Worm (Caenorhabditis elegans) whole organism, L4 larva: ENCODE data around the gene F17A9.4.

Experiments used
- F26F4.8 ChIP-seq: fragments of 200-800 bp; sonication (Bioruptor generic); conservative IDR thresholded peaks from 2 replicates; pipeline ENCODE4 v1.3.6; 2022; ENCODE audit warnings: missing genetic modification characterization, missing compliant biosample characterization
- T26A8.4 ChIP-seq: fragments of 200-800 bp; sonication (Bioruptor generic); IDR thresholded peaks from 2 replicates; pipeline ENCODE4 v1.3.6; 2022; ENCODE audit warnings: missing genetic modification characterization, missing compliant biosample characterization
- Y105C5A.15 ChIP-seq: fragments of 200-800 bp; sonication (Bioruptor generic); IDR thresholded peaks from 2 replicates; pipeline ENCODE4 v1.3.6; 2022; ENCODE audit warnings: missing genetic modification characterization, missing compliant biosample characterization
- Y75B8A.6 ChIP-seq: fragments of 200-800 bp; sonication (Bioruptor generic); IDR thresholded peaks from 2 replicates; pipeline ENCODE4 v1.3.6; 2022; ENCODE audit warnings: missing genetic modification reagents, missing genetic modification characterization, missing compliant biosample characterization
- aly-2 ChIP-seq: sonication (generic microtip); optimal IDR thresholded peaks from 2 replicates; lab custom pipeline; 2018; ENCODE audit warnings: missing biosample characterization, missing genetic modification characterization
- ama-1 ChIP-seq: fragments of 150-350 bp; optimal IDR thresholded peaks from 2 replicates; lab custom pipeline; 2014; ENCODE audit warnings: inconsistent platforms, mixed read lengths
- ceh-20 ChIP-seq: fragments of 200-800 bp; sonication (Bioruptor generic); IDR thresholded peaks from 2 replicates; pipeline ENCODE4 v1.3.6; 2022; ENCODE audit warnings: missing genetic modification reagents, missing genetic modification characterization, missing compliant biosample characterization
- ceh-28 ChIP-seq: fragments of 150-350 bp; optimal IDR thresholded peaks from 2 replicates; lab custom pipeline; 2014; ENCODE audit warnings: missing biosample characterization, missing genetic modification reagents, missing genetic modification characterization
- ces-1 ChIP-seq: fragments of 150-350 bp; sonication (generic microtip); optimal IDR thresholded peaks from 4 replicates; lab custom pipeline; 2014; ENCODE audit warnings: missing biosample characterization, missing genetic modification reagents, missing genetic modification characterization
- ctbp-1 ChIP-seq: fragments of 200-800 bp; sonication (Bioruptor generic); IDR thresholded peaks from 2 replicates; pipeline ENCODE4 v1.3.6; 2022; ENCODE audit warnings: missing genetic modification reagents, missing genetic modification characterization, missing compliant biosample characterization
- daf-16 ChIP-seq, 3 experiments: sonication (generic microtip); optimal IDR thresholded peaks; 2 replicates each; lab custom pipeline; 2016 to 2017; ENCODE audit warnings: missing genetic modification characterization in 3 of 3, missing genetic modification reagents in 3 of 3, mild to moderate bottlenecking in 2 of 3, missing compliant biosample characterization in 2 of 3, missing biosample characterization in 1 of 3, moderate library complexity in 1 of 3
- dmd-6 ChIP-seq: fragments of 200-800 bp; sonication (Bioruptor generic); IDR thresholded peaks from 2 replicates; pipeline ENCODE4 v1.3.6; 2022; ENCODE audit warnings: missing genetic modification reagents, missing genetic modification characterization, missing compliant biosample characterization
- duxl-1 ChIP-seq: sonication (generic microtip); optimal IDR thresholded peaks from 2 replicates; lab custom pipeline; 2016; ENCODE audit warnings: mild to moderate bottlenecking, missing genetic modification characterization, moderate library complexity, missing compliant biosample characterization; ENCODE audit not compliant: poor library complexity
- egl-27 ChIP-seq: sonication (generic microtip); optimal IDR thresholded peaks from 3 replicates; lab custom pipeline; 2017; ENCODE audit warnings: missing biosample characterization, missing genetic modification reagents, missing genetic modification characterization
- fos-1 ChIP-seq: fragments of 150-350 bp; optimal IDR thresholded peaks from 2 replicates; lab custom pipeline; 2014; ENCODE audit warnings: missing biosample characterization, missing genetic modification characterization
- hlh-11 ChIP-seq: fragments of 200-800 bp; sonication (Bioruptor generic); optimal IDR thresholded peaks from 2 replicates; lab custom pipeline; 2018; ENCODE audit warnings: mild to moderate bottlenecking, missing genetic modification characterization, missing compliant biosample characterization
- hmg-1.1 ChIP-seq: fragments of 200-800 bp; sonication (Bioruptor generic); IDR thresholded peaks from 2 replicates; pipeline ENCODE4 v1.3.6; 2022; ENCODE audit warnings: missing genetic modification reagents, missing genetic modification characterization, missing compliant biosample characterization
- lin-13 ChIP-seq: fragments of 150-350 bp; optimal IDR thresholded peaks from 2 replicates; lab custom pipeline; 2014; ENCODE audit warnings: missing biosample characterization, missing genetic modification reagents, missing genetic modification characterization
- lin-15B ChIP-seq: fragments of 150-350 bp; sonication (generic microtip); optimal IDR thresholded peaks from 3 replicates; lab custom pipeline; 2014; ENCODE audit warnings: missing biosample characterization, missing genetic modification characterization
- lin-29 ChIP-seq: fragments of 200-800 bp; sonication (Bioruptor generic); IDR thresholded peaks from 2 replicates; pipeline ENCODE4 v1.3.6; 2022; ENCODE audit warnings: missing genetic modification reagents, missing genetic modification characterization, missing compliant biosample characterization
- lin-38 ChIP-seq: fragments of 200-800 bp; sonication (Bioruptor generic); IDR thresholded peaks from 2 replicates; pipeline ENCODE4 v1.3.6; 2022; ENCODE audit warnings: missing genetic modification reagents, missing genetic modification characterization, missing compliant biosample characterization
- lsy-2 ChIP-seq, 2 experiments: fragments of 150-350 bp in 1 of 2; sonication (generic microtip) in 1 of 2; optimal IDR thresholded peaks; 2 replicates each; lab custom pipeline; 2014 to 2017; ENCODE audit warnings: missing biosample characterization in 2 of 2, missing genetic modification characterization in 2 of 2
- madf-9 ChIP-seq: fragments of 200-800 bp; sonication (Bioruptor generic); conservative IDR thresholded peaks from 2 replicates; pipeline ENCODE4 v1.3.6; 2022; ENCODE audit warnings: missing genetic modification reagents, missing genetic modification characterization, missing compliant biosample characterization
- mxl-3 ChIP-seq: fragments of 200-800 bp; sonication (Bioruptor generic); optimal IDR thresholded peaks from 2 replicates; lab custom pipeline; 2018; ENCODE audit warnings: mild to moderate bottlenecking, missing genetic modification characterization, missing compliant biosample characterization
- nhr-102 ChIP-seq: sonication (generic microtip); optimal IDR thresholded peaks from 2 replicates; lab custom pipeline; 2016; ENCODE audit warnings: mild to moderate bottlenecking, missing genetic modification characterization, moderate library complexity, missing compliant biosample characterization
- nhr-28 ChIP-seq: fragments of 150-350 bp; optimal IDR thresholded peaks from 2 replicates; lab custom pipeline; 2014; ENCODE audit warnings: missing biosample characterization, missing genetic modification characterization
- nhr-48 ChIP-seq: sonication (generic microtip); optimal IDR thresholded peaks from 2 replicates; lab custom pipeline; 2016; ENCODE audit warnings: mild to moderate bottlenecking, missing genetic modification characterization, missing compliant biosample characterization
- nhr-6 ChIP-seq: fragments of 150-350 bp; optimal IDR thresholded peaks from 2 replicates; lab custom pipeline; 2014; ENCODE audit warnings: missing biosample characterization, missing genetic modification characterization
- nhr-77 ChIP-seq: fragments of 150-350 bp; optimal IDR thresholded peaks from 2 replicates; lab custom pipeline; 2014; ENCODE audit warnings: missing biosample characterization, missing genetic modification characterization
- pha-4 ChIP-seq, 2 experiments: fragments of 150-350 bp in 1 of 2; fragments of 200-800 bp in 1 of 2; sonication (Bioruptor generic) in 1 of 2; IDR thresholded peaks in 1 of 2; optimal IDR thresholded peaks in 1 of 2; 2 replicates each; pipeline versions ENCODE4 v1.3.6 to Lab custom; 2014 to 2022; ENCODE audit warnings: missing genetic modification characterization in 2 of 2, missing genetic modification reagents in 2 of 2, missing biosample characterization in 1 of 2, missing compliant biosample characterization in 1 of 2
- php-3 ChIP-seq: fragments of 200-800 bp; sonication (Bioruptor generic); IDR thresholded peaks from 2 replicates; pipeline ENCODE4 v1.3.6; 2022; ENCODE audit warnings: missing genetic modification reagents, missing genetic modification characterization, missing compliant biosample characterization
- pqm-1 ChIP-seq: sonication (generic microtip); optimal IDR thresholded peaks from 2 replicates; lab custom pipeline; 2017; ENCODE audit warnings: missing biosample characterization, missing genetic modification characterization
- saeg-2 ChIP-seq: fragments of 200-800 bp; sonication (Bioruptor generic); IDR thresholded peaks from 2 replicates; pipeline ENCODE4 v1.3.6; 2022; ENCODE audit warnings: missing genetic modification reagents, missing genetic modification characterization, missing compliant biosample characterization
- sdz-12 ChIP-seq: fragments of 200-800 bp; sonication (Bioruptor generic); optimal IDR thresholded peaks from 2 replicates; lab custom pipeline; 2018; ENCODE audit warnings: mild to moderate bottlenecking, missing genetic modification characterization, missing compliant biosample characterization
- tag-97 ChIP-seq: fragments of 200-800 bp; sonication (Bioruptor generic); IDR thresholded peaks from 2 replicates; pipeline ENCODE4 v1.3.6; 2022; ENCODE audit warnings: missing genetic modification characterization, missing compliant biosample characterization
- unc-130 ChIP-seq: sonication (generic microtip); optimal IDR thresholded peaks from 2 replicates; lab custom pipeline; 2016; ENCODE audit warnings: missing genetic modification reagents, missing genetic modification characterization, missing compliant biosample characterization
- unc-62 ChIP-seq, 3 experiments: fragments of 150-350 bp in 1 of 3; sonication (generic microtip); optimal IDR thresholded peaks in 2 of 3; peaks in 1 of 3; 1 replicate in 1 of 3; 2 replicates in 2 of 3; lab custom pipeline; 2014 to 2017; ENCODE audit warnings: missing biosample characterization in 3 of 3, missing genetic modification characterization in 3 of 3, missing genetic modification reagents in 3 of 3, missing genotype in 1 of 3
- zag-1 ChIP-seq: fragments of 150-350 bp; optimal IDR thresholded peaks from 2 replicates; lab custom pipeline; 2014; ENCODE audit warnings: missing biosample characterization, missing genetic modification characterization
- zfp-3 ChIP-seq: fragments of 200-800 bp; sonication (Bioruptor generic); conservative IDR thresholded peaks from 2 replicates; pipeline ENCODE4 v1.3.6; 2022; ENCODE audit warnings: missing genetic modification reagents, missing genetic modification characterization, missing compliant biosample characterization
- ztf-7 ChIP-seq: fragments of 150-350 bp; optimal IDR thresholded peaks from 2 replicates; lab custom pipeline; 2014; ENCODE audit warnings: missing biosample characterization, missing genetic modification characterization

The F17A9.4 gene

ce11 chrV:6120156-6120879 lies 9.9 kb upstream of the F17A9.4 start, which contains the start of gene ceh-49:
TSS of gene ceh-49 (minus strand) at chrV:6120206.
- TF ChIP-seq ceh-20 (GFP tag; lab: Robert Waterston, UW) (no peak), unc-62 (GFP tag; optimal IDR thresholded peaks at IDR 0.05 in 1 of 2; lab: Kevin White, UChicago) (peak in 1 of 2 experiments; percentile 27), unc-62 (tag; optimal IDR thresholded peaks at IDR 0.05; lab: Kevin White, UChicago) (no peak)

ce11 chrV:6117013-6117412 lies 6.6 kb upstream of the F17A9.4 start:
- TF ChIP-seq unc-62 (GFP tag; optimal IDR thresholded peaks at IDR 0.05 in 1 of 2; lab: Kevin White, UChicago): peak in 1 of 2 experiments; percentile 93
- TF ChIP-seq unc-62 (tag; optimal IDR thresholded peaks at IDR 0.05; lab: Kevin White, UChicago): no peak
- TF ChIP-seq zfp-3 (GFP tag; lab: Robert Waterston, UW): no peak

ce11 chrV:6112823-6113222 lies 2.4 kb upstream of the F17A9.4 start, which contains the start of gene F17A9.5:
TSS of gene F17A9.5 (minus strand) at chrV:6112997.
- TF ChIP-seq nhr-28 (tag; lab: Kevin White, UChicago) (peak; percentile 82), pha-4 (GFP tag; IDR thresholded peaks at IDR 0.05; lab: Robert Waterston, UW) (no peak), pha-4 (tag; optimal IDR thresholded peaks at IDR 0.05; lab: Kevin White, UChicago) (no peak), daf-16 (GFP tag; optimal IDR thresholded peaks at IDR 0.05; lab: Kevin White, UChicago) (no peak), daf-16 (tag; optimal IDR thresholded peaks at IDR 0.05; lab: Kevin White, UChicago) (peak; percentile 21), pqm-1 (no peak)

ce11 chrV:6107474-6107873 lies 3.0 kb downstream of the F17A9.4 start, which contains the start of gene cwf-19L1:
TSS of gene cwf-19L1 (plus strand) at chrV:6107828.
- no peak for TF ChIP-seq egl-27
- TF ChIP-seq duxl-1: peak; percentile 46
- TF ChIP-seq php-3 (GFP tag; lab: Robert Waterston, UW): 0 out of 2 replicates have a peak, but pooled peaks have one; percentile 7
- no peak for TF ChIP-seq lin-13 (GFP tag; lab: Kevin White, UChicago)
- TF ChIP-seq nhr-77 (tag; lab: Kevin White, UChicago): no peak
- no peak for TF ChIP-seq lin-15B (tag; lab: Kevin White, UChicago)
- no peak for TF ChIP-seq Y75B8A.6
- TF ChIP-seq ceh-28: no peak
- TF ChIP-seq lin-29 (GFP tag; lab: Robert Waterston, UW): no peak
- no peak for TF ChIP-seq ama-1 (lab: Kevin White, UChicago)
- TF ChIP-seq nhr-102 (tag; lab: Kevin White, UChicago): peak; percentile 40
- no peak for TF ChIP-seq Y105C5A.15
- TF ChIP-seq zag-1: no peak
- TF ChIP-seq nhr-6 (tag; lab: Kevin White, UChicago): peak; percentile 23
- TF ChIP-seq fos-1 (tag; lab: Kevin White, UChicago): no peak
- TF ChIP-seq unc-130: peak; percentile 57
- TF ChIP-seq tag-97 (GFP tag; lab: Robert Waterston, UW): no peak
- TF ChIP-seq hmg-1.1: 0 out of 2 replicates have a peak, but pooled peaks have one; percentile 22
- TF ChIP-seq pha-4 (GFP tag; IDR thresholded peaks at IDR 0.05; lab: Robert Waterston, UW): no peak
- no peak for TF ChIP-seq pha-4 (tag; optimal IDR thresholded peaks at IDR 0.05; lab: Kevin White, UChicago)
- no peak for TF ChIP-seq madf-9 (GFP tag; lab: Robert Waterston, UW)
- no peak for TF ChIP-seq pqm-1
- no peak for TF ChIP-seq ztf-7 (tag; lab: Kevin White, UChicago)
- 0 out of 2 replicates have a peak, but pooled peaks have one; percentile 11 for TF ChIP-seq zfp-3 (GFP tag; lab: Robert Waterston, UW)
- peak; percentile 18 for TF ChIP-seq hlh-11 (tag; lab: Kevin White, UChicago)
- TF ChIP-seq sdz-12 (GFP tag; lab: Kevin White, UChicago): no peak
- TF ChIP-seq aly-2: no peak
- no peak for TF ChIP-seq saeg-2
- TF ChIP-seq nhr-48 (tag; lab: Kevin White, UChicago): peak; percentile 17
- TF ChIP-seq lin-38 (GFP tag; lab: Robert Waterston, UW): peak; percentile 44; the same call in 1 of the 2 replicates
- TF ChIP-seq mxl-3 (GFP tag; lab: Kevin White, UChicago): no peak
- TF ChIP-seq ces-1 (GFP tag; lab: Kevin White, UChicago): no peak
- TF ChIP-seq dmd-6 (GFP tag; lab: Robert Waterston, UW): 0 out of 2 replicates have a peak, but pooled peaks have one; percentile 19
- peak in 1 of 2 experiments; percentile 78 for TF ChIP-seq lsy-2 (tag; optimal IDR thresholded peaks at IDR 0.05; lab: Kevin White, UChicago)
- TF ChIP-seq T26A8.4 (GFP tag; lab: Robert Waterston, UW): peak; percentile 38; the same call in 1 of the 2 replicates
- TF ChIP-seq nhr-28 (tag; lab: Kevin White, UChicago): peak; percentile 15
- TF ChIP-seq ctbp-1 (GFP tag; lab: Robert Waterston, UW): 0 out of 2 replicates have a peak, but pooled peaks have one; percentile 8
- TF ChIP-seq F26F4.8 (GFP tag; lab: Robert Waterston, UW): no peak
- no peak for TF ChIP-seq daf-16 (GFP tag; optimal IDR thresholded peaks at IDR 0.05; lab: Kevin White, UChicago)
- peak; percentile 48 for TF ChIP-seq daf-16 (tag; optimal IDR thresholded peaks at IDR 0.05; lab: Kevin White, UChicago)
